Worm (Caenorhabditis elegans): ENCODE results near the gene ZK402.2.

DNA sequence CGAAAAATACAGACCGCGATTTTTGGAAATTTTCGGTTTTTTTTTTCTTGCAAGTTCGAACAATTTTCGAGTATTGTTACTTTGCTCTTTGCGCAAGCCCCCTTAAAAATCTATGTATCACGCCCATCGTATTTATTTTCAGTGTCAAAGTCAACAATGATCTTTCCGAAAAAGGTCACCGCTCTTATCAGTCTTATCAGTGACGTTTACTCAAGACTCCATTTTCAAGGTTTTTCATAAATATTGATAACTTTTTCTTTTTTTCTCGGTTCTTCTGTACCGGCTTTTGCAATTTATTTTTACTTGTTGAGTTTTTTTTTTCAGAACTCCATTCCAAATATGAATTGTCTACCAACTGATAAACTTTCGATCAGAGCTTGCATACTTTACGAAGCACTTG lies 31.9 kb upstream of the ZK402.2 start, which contains the start of gene fbxa-190:
- TF ChIP-seq med-1 (GFP tag; optimal IDR thresholded peaks at IDR 0.05; ENCODE audit: insufficient read depth) (no peak), tab-1 (GFP tag; IDR thresholded peaks at IDR 0.05) (no peak), ztf-29 (GFP tag; IDR thresholded peaks at IDR 0.05) (no peak), klf-2 (GFP tag; conservative IDR thresholded peaks at IDR 0.05) (no peak), T22C8.4 (GFP tag; IDR thresholded peaks at IDR 0.05) (no peak)
